Fruit fly (Drosophila melanogaster) Kc167 (cell line): ENCODE results near the gene CG10681.

ENCODE experiments used
- Sin3A ChIP-seq: fragments of >200 bp; optimal IDR thresholded peaks from 2 replicates; lab custom pipeline; 2018; ENCODE audit warnings: missing external identifiers
- h ChIP-seq: fragments of >200 bp; optimal IDR thresholded peaks from 3 replicates; lab custom pipeline; 2018; ENCODE audit warnings: missing external identifiers
- ttk ChIP-seq: sonication (Bioruptor generic); optimal IDR thresholded peaks from 2 replicates; lab custom pipeline; 2017; ENCODE audit warnings: missing external identifiers

- TF ChIP-seq h (lab: Kevin White, UChicago) (no peak), ttk (no peak), Sin3A (lab: Kevin White, UChicago) (no peak)
Observed at dm6 chr3L:12469684-12470083, 31.6 kb upstream of the CG10681 start, which contains the start of gene CG32102.
